Fruit fly (Drosophila melanogaster): ENCODE data around the gene CG12402.

The CG12402 gene

dm6 chr3R:14088887-14089567, 19.1 kb downstream of the CG12402 start, which contains the start of gene Npc2b (continued):
- no peak for TF ChIP-seq Hand (GFP tag; optimal IDR thresholded peaks at IDR 0.05)
- TF ChIP-seq CG12071 (GFP tag; optimal IDR thresholded peaks at IDR 0.05) = peak; percentile 43
- no peak for TF ChIP-seq CG17186 (GFP tag; optimal IDR thresholded peaks at IDR 0.05)
- peak; percentile 66 to 69 for TF ChIP-seq chif (GFP tag; optimal IDR thresholded peaks at IDR 0.05)
- no peak for TF ChIP-seq crol (GFP tag; IDR thresholded peaks at IDR 0.05)
- no peak for TF ChIP-seq CG9437 (GFP tag; optimal IDR thresholded peaks at IDR 0.05)
- TF ChIP-seq Hr39 (optimal IDR thresholded peaks at IDR 0.05) = no peak
- TF ChIP-seq crp (GFP tag; optimal IDR thresholded peaks at IDR 0.05) = no peak
- TF ChIP-seq GATAe (GFP tag; conservative IDR thresholded peaks at IDR 0.05) = no peak
- peak in 1 of 2 experiments; percentile 46 for TF ChIP-seq insv (GFP tag; optimal IDR thresholded peaks at IDR 0.05)
- no peak for TF ChIP-seq CG17385 (GFP tag; optimal IDR thresholded peaks at IDR 0.05)
- peak; percentile 54 for TF ChIP-seq en (GFP tag; optimal IDR thresholded peaks at IDR 0.05)
- TF ChIP-seq Spps (tag; optimal IDR thresholded peaks at IDR 0.05) = no peak
- TF ChIP-seq Tbp (GFP tag; optimal IDR thresholded peaks at IDR 0.05) = no peak
- no peak for TF ChIP-seq sqz (GFP tag; optimal IDR thresholded peaks at IDR 0.05)
- TF ChIP-seq sd (tag; optimal IDR thresholded peaks at IDR 0.05) = peak; percentile 85
- TF ChIP-seq disco-r (GFP tag; optimal IDR thresholded peaks at IDR 0.05) = peak; percentile 52
- TF ChIP-seq klu (GFP tag; IDR thresholded peaks at IDR 0.05) = 0 out of 2 replicates have a peak, but pooled peaks have one; percentile 14
- TF ChIP-seq Ssrp (tag; optimal IDR thresholded peaks at IDR 0.05) = peak; percentile 27
- peak; percentile 34 for TF ChIP-seq CG12659 (GFP tag; optimal IDR thresholded peaks at IDR 0.05)
- peak; percentile 69; the same call in 2 of the 3 replicates for TF ChIP-seq knrl (GFP tag; IDR thresholded peaks at IDR 0.05; ENCODE audit: partially characterized antibody)
- peak; percentile 19 for TF ChIP-seq CG8924 (tag; optimal IDR thresholded peaks at IDR 0.05)
- no peak for TF ChIP-seq CG3995 (GFP tag; optimal IDR thresholded peaks at IDR 0.05)
- TF ChIP-seq CG7839 (tag; optimal IDR thresholded peaks at IDR 0.05) = peak; percentile 54
- peak in 1 of 2 experiments; percentile 37 for TF ChIP-seq eve (GFP tag; optimal IDR thresholded peaks at IDR 0.05)
- peak; percentile 6 for TF ChIP-seq fd3F (GFP tag; optimal IDR thresholded peaks at IDR 0.05)
- TF ChIP-seq Chrac-16 (GFP tag; optimal IDR thresholded peaks at IDR 0.05) = peak; percentile 70
- no peak for TF ChIP-seq CG12299 (tag; optimal IDR thresholded peaks at IDR 0.05)
- TF ChIP-seq abd-A (tag; optimal IDR thresholded peaks at IDR 0.05) = no peak
- no peak for TF ChIP-seq D (optimal IDR thresholded peaks at IDR 0.05)
- TF ChIP-seq D (GFP tag; optimal IDR thresholded peaks at IDR 0.05) = peak; percentile 26
- TF ChIP-seq CG1832 (GFP tag; optimal IDR thresholded peaks at IDR 0.05) = no peak
- TF ChIP-seq sob (GFP tag; IDR thresholded peaks at IDR 0.05) = peak; percentile 39; the same call in 1 of the 2 replicates
- 0 out of 2 replicates have a peak, but pooled peaks have one; percentile 16 for TF ChIP-seq ranshi (GFP tag; IDR thresholded peaks at IDR 0.05)
- peak; percentile 30 for TF ChIP-seq tap (tag; optimal IDR thresholded peaks at IDR 0.05)
- no peak for TF ChIP-seq tna (GFP tag; IDR thresholded peaks at IDR 0.05; ENCODE audit: partially characterized antibody)
- no peak for TF ChIP-seq dati (GFP tag; IDR thresholded peaks at IDR 0.05)
- TF ChIP-seq gcm2 (GFP tag; optimal IDR thresholded peaks at IDR 0.05) = no peak
- 0 out of 4 replicates have a peak, but pooled peaks have one; percentile 6 for TF ChIP-seq Gug (GFP tag; IDR thresholded peaks at IDR 0.05)
- TF ChIP-seq CG4328 (GFP tag; optimal IDR thresholded peaks at IDR 0.05) = no peak
- TF ChIP-seq YL-1 (GFP tag; optimal IDR thresholded peaks at IDR 0.05) = peak; percentile 8
- no peak for TF ChIP-seq CG43689 (GFP tag; IDR thresholded peaks at IDR 0.05)
- TF ChIP-seq lilli (GFP tag; optimal IDR thresholded peaks at IDR 0.05) = peak; percentile 76
- TF ChIP-seq CG3847 (GFP tag; IDR thresholded peaks at IDR 0.05) = peak; percentile 49; the same call in 1 of the 2 replicates
- TF ChIP-seq pb (GFP tag; optimal IDR thresholded peaks at IDR 0.05) = no peak
- TF ChIP-seq CG8281 (tag; optimal IDR thresholded peaks at IDR 0.05) = no peak
- peak; percentile 63 for TF ChIP-seq grau (tag; optimal IDR thresholded peaks at IDR 0.05)
- no peak for TF ChIP-seq CG7928 (GFP tag; optimal IDR thresholded peaks at IDR 0.05)
- TF ChIP-seq CG11696 (GFP tag; IDR thresholded peaks at IDR 0.05) = no peak
- no peak for TF ChIP-seq CG3065 (GFP tag; optimal IDR thresholded peaks at IDR 0.05)
